Worm (Caenorhabditis elegans): ENCODE results near the gene srd-58.

- no peak for TF ChIP-seq nhr-28 (tag; optimal IDR thresholded peaks at IDR 0.05)
- no peak for TF ChIP-seq nhr-76 (tag; optimal IDR thresholded peaks at IDR 0.05)
- no peak for TF ChIP-seq tbx-8 (GFP tag; optimal IDR thresholded peaks at IDR 0.05)
- TF ChIP-seq lin-32 (GFP tag; optimal IDR thresholded peaks at IDR 0.05), result no peak
- TF ChIP-seq elt-3 (tag; optimal IDR thresholded peaks at IDR 0.05), result no peak
- no peak for TF ChIP-seq ces-1 (GFP tag; optimal IDR thresholded peaks at IDR 0.05)
- no peak for TF ChIP-seq lin-13 (tag; optimal IDR thresholded peaks at IDR 0.05)
- TF ChIP-seq nhr-237 (tag; optimal IDR thresholded peaks at IDR 0.05), result no peak
- TF ChIP-seq elt-1 (tag; optimal IDR thresholded peaks at IDR 0.05; ENCODE audit: borderline replicate concordance, insufficient read depth), result no peak
- TF ChIP-seq ztf-11 (tag; optimal IDR thresholded peaks at IDR 0.05), result no peak
- no peak for TF ChIP-seq blmp-1 (tag; optimal IDR thresholded peaks at IDR 0.05)
- TF ChIP-seq mab-5 (tag; optimal IDR thresholded peaks at IDR 0.05), result no peak
- no peak for TF ChIP-seq unc-39 (tag; optimal IDR thresholded peaks at IDR 0.05)
- no peak for TF ChIP-seq snpc-4 (tag; optimal IDR thresholded peaks at IDR 0.05)
These were observed 37.9 kb upstream of the srd-58 start for ce11 chrII:7242754-7243153.

All from whole organism, mixed stage, embryonic.